Worm (Caenorhabditis elegans) whole organism, L3 larva: ENCODE results near the gene skr-13.

ENCODE experiments used
- ceh-9 ChIP-seq: sonication (generic microtip); optimal IDR thresholded peaks from 2 replicates; lab custom pipeline; 2018; ENCODE audit warnings: missing biosample characterization, missing genetic modification characterization
- elt-3 ChIP-seq, 3 experiments: fragments of 150-350 bp in 1 of 3; sonication (generic microtip) in 2 of 3; optimal IDR thresholded peaks; 2 replicates in 2 of 3; 4 replicates in 1 of 3; lab custom pipeline; 2014 to 2017; ENCODE audit warnings: missing biosample characterization in 3 of 3, missing genetic modification characterization in 3 of 3
- mdl-1 ChIP-seq: fragments of 150-350 bp; optimal IDR thresholded peaks from 2 replicates; lab custom pipeline; 2014; ENCODE audit warnings: missing biosample characterization, missing genetic modification characterization
- nhr-76 ChIP-seq: fragments of 150-350 bp; sonication (generic microtip); optimal IDR thresholded peaks from 5 replicates; lab custom pipeline; 2014; ENCODE audit warnings: missing biosample characterization, missing genetic modification characterization
- sea-2 ChIP-seq: fragments of 150-350 bp; sonication (generic microtip); optimal IDR thresholded peaks from 4 replicates; lab custom pipeline; 2014; ENCODE audit warnings: missing biosample characterization, missing genetic modification reagents, missing genetic modification characterization
- unc-62 ChIP-seq: fragments of 150-350 bp; sonication (generic microtip); optimal IDR thresholded peaks from 4 replicates; lab custom pipeline; 2014; ENCODE audit warnings: missing biosample characterization, missing genetic modification reagents, missing genetic modification characterization

ce11 chrIV:17174980-17175379 is 12.6 kb upstream of the skr-13 start:
- TF ChIP-seq elt-3 (tag; optimal IDR thresholded peaks at IDR 0.05; lab: Kevin White, UChicago) (no peak), sea-2 (GFP tag; lab: Kevin White, UChicago) (no peak), nhr-76 (no peak), ceh-9 (no peak), mdl-1 (tag; lab: Kevin White, UChicago) (no peak), unc-62 (no peak)
